Worm (Caenorhabditis elegans) whole organism, mixed stage, embryonic: ENCODE measurements around the gene ZC317.6.
"Not testable (repeated sequence)": the region's sequence is repeated elsewhere in the genome, so short reads cannot be mapped to it uniquely, and the experiment has no call there.

Experiments
- M03D4.4 ChIP-seq: sonication (generic microtip); optimal IDR thresholded peaks from 2 replicates; lab custom pipeline; 2017; ENCODE audit warnings: mild to moderate bottlenecking, missing genetic modification characterization, missing compliant biosample characterization
- bed-3 ChIP-seq: fragments of 200-800 bp; sonication (Bioruptor generic); optimal IDR thresholded peaks from 3 replicates; lab custom pipeline; 2018; ENCODE audit warnings: mild to moderate bottlenecking, missing genetic modification characterization, moderate library complexity, missing compliant biosample characterization
- blmp-1 ChIP-seq: fragments of 150-350 bp; optimal IDR thresholded peaks from 2 replicates; lab custom pipeline; 2014; ENCODE audit warnings: missing biosample characterization, missing genetic modification characterization
- ceh-39 ChIP-seq: fragments of 150-350 bp; optimal IDR thresholded peaks from 2 replicates; lab custom pipeline; 2014; ENCODE audit warnings: missing biosample characterization, missing genetic modification characterization
- ceh-43 ChIP-seq: fragments of 200-800 bp; sonication (Bioruptor generic); optimal IDR thresholded peaks from 2 replicates; lab custom pipeline; 2018; ENCODE audit warnings: mild to moderate bottlenecking, missing genetic modification characterization, moderate library complexity, missing compliant biosample characterization
- ceh-83 ChIP-seq: fragments of 200-800 bp; sonication (Bioruptor generic); optimal IDR thresholded peaks from 2 replicates; lab custom pipeline; 2018; ENCODE audit warnings: mild to moderate bottlenecking, missing genetic modification characterization, missing compliant biosample characterization
- ces-1 ChIP-seq: fragments of 150-350 bp; optimal IDR thresholded peaks from 2 replicates; lab custom pipeline; 2014; ENCODE audit warnings: missing biosample characterization, missing genetic modification reagents, missing genetic modification characterization
- cnd-1 ChIP-seq: fragments of 200-800 bp; sonication (Bioruptor generic); optimal IDR thresholded peaks from 2 replicates; lab custom pipeline; 2018; ENCODE audit warnings: mild to moderate bottlenecking, missing genetic modification characterization, missing compliant biosample characterization
- drap-1 ChIP-seq: fragments of 200-800 bp; sonication (Bioruptor generic); optimal IDR thresholded peaks from 3 replicates; lab custom pipeline; 2018; ENCODE audit warnings: mild to moderate bottlenecking, missing genetic modification characterization, missing compliant biosample characterization
- elt-1 ChIP-seq: sonication (generic microtip); optimal IDR thresholded peaks from 2 replicates; lab custom pipeline; 2017; ENCODE audit warnings: missing genetic modification characterization, mild to moderate bottlenecking, missing compliant biosample characterization, antibody characterized with exemption, moderate library complexity, borderline replicate concordance; ENCODE audit not compliant: insufficient read depth
- flh-1 ChIP-seq: fragments of 200-800 bp; sonication (Bioruptor generic); optimal IDR thresholded peaks from 2 replicates; lab custom pipeline; 2018; ENCODE audit warnings: mild to moderate bottlenecking, missing genetic modification characterization, moderate library complexity, missing compliant biosample characterization
- ham-2 ChIP-seq: fragments of 200-800 bp; sonication (Bioruptor generic); optimal IDR thresholded peaks from 2 replicates; lab custom pipeline; 2018; ENCODE audit warnings: mild to moderate bottlenecking, missing genetic modification characterization, missing compliant biosample characterization
- hlh-1 ChIP-seq: fragments of 150-350 bp; optimal IDR thresholded peaks from 2 replicates; lab custom pipeline; 2014; ENCODE audit warnings: missing biosample characterization, missing genetic modification reagents, missing genetic modification characterization
- lin-13 ChIP-seq: fragments of 150-350 bp; optimal IDR thresholded peaks from 2 replicates; lab custom pipeline; 2014; ENCODE audit warnings: missing biosample characterization, missing genetic modification characterization
- lsy-2 ChIP-seq: fragments of 150-350 bp; optimal IDR thresholded peaks from 2 replicates; lab custom pipeline; 2014; ENCODE audit warnings: missing biosample characterization, missing genetic modification characterization
- mab-5 ChIP-seq: fragments of 150-350 bp; optimal IDR thresholded peaks from 2 replicates; lab custom pipeline; 2014; ENCODE audit warnings: missing biosample characterization, missing genetic modification characterization
- mep-1 ChIP-seq: fragments of 150-350 bp; optimal IDR thresholded peaks from 2 replicates; lab custom pipeline; 2017; ENCODE audit warnings: missing biosample characterization, missing genetic modification reagents, missing genetic modification characterization, inconsistent platforms
- nhr-12 ChIP-seq: fragments of 150-350 bp; optimal IDR thresholded peaks from 2 replicates; lab custom pipeline; 2014; ENCODE audit warnings: missing biosample characterization, missing genetic modification characterization
- nhr-2 ChIP-seq: fragments of 150-350 bp; optimal IDR thresholded peaks from 2 replicates; lab custom pipeline; 2014; ENCODE audit warnings: missing biosample characterization, missing genetic modification characterization
- nhr-237 ChIP-seq: fragments of 150-350 bp; optimal IDR thresholded peaks from 2 replicates; lab custom pipeline; 2014; ENCODE audit warnings: missing biosample characterization, missing genetic modification characterization
- pha-4 ChIP-seq: fragments of 150-350 bp; optimal IDR thresholded peaks from 2 replicates; lab custom pipeline; 2018; ENCODE audit warnings: missing biosample characterization, missing genetic modification reagents, missing genetic modification characterization
- sem-2 ChIP-seq: fragments of 200-800 bp; sonication (Bioruptor generic); optimal IDR thresholded peaks from 2 replicates; lab custom pipeline; 2018; ENCODE audit warnings: mild to moderate bottlenecking, missing genetic modification characterization, missing compliant biosample characterization
- sptf-1 ChIP-seq: sonication (generic microtip); optimal IDR thresholded peaks from 2 replicates; lab custom pipeline; 2017; ENCODE audit warnings: mild to moderate bottlenecking, missing genetic modification characterization, moderate library complexity, missing compliant biosample characterization
- tbx-8 ChIP-seq: fragments of 200-800 bp; sonication (Bioruptor generic); optimal IDR thresholded peaks from 2 replicates; lab custom pipeline; 2018; ENCODE audit warnings: mild to moderate bottlenecking, missing genetic modification characterization, moderate library complexity, missing compliant biosample characterization
- unc-120 ChIP-seq: sonication (generic microtip); optimal IDR thresholded peaks from 2 replicates; lab custom pipeline; 2017; ENCODE audit warnings: missing genetic modification characterization, missing compliant biosample characterization; ENCODE audit not compliant: poor library complexity, severe bottlenecking
- unc-39 ChIP-seq: fragments of 150-350 bp; optimal IDR thresholded peaks from 2 replicates; lab custom pipeline; 2014; ENCODE audit warnings: missing biosample characterization, missing genetic modification characterization
- unc-62 ChIP-seq: fragments of 150-350 bp; optimal IDR thresholded peaks from 2 replicates; lab custom pipeline; 2014; ENCODE audit warnings: missing biosample characterization, missing genetic modification reagents, missing genetic modification characterization
- zip-8 ChIP-seq: fragments of 150-350 bp; optimal IDR thresholded peaks from 2 replicates; lab custom pipeline; 2014; ENCODE audit warnings: missing biosample characterization, missing genetic modification characterization
- ztf-11 ChIP-seq: fragments of 150-350 bp; optimal IDR thresholded peaks from 2 replicates; lab custom pipeline; 2014; ENCODE audit warnings: missing biosample characterization, missing genetic modification characterization

ZC317.6 gene

ce11 chrV:5468489-5468888, at the start of gene ZC317.6:
ZC317.6 (minus strand) TSS chrV:5468589.
- not testable (repeated sequence) for TF ChIP-seq elt-1; unc-120 (tag; lab: Kevin White, UChicago); ztf-11 (tag; lab: Kevin White, UChicago)

- TF ChIP-seq unc-62 = no peak
- no peak for TF ChIP-seq ceh-39
- TF ChIP-seq ztf-11 (tag; lab: Kevin White, UChicago) = no peak
- TF ChIP-seq bed-3 = no peak
Observed at ce11 chrV:5513630-5514378, 45.4 kb upstream of the ZC317.6 start, which contains the start of the genes hpo-15 and mms-19. hpo-15 (minus strand) TSS chrV:5513830. mms-19 (plus strand) TSS chrV:5514348.

- TF ChIP-seq ham-2 = no peak
- no peak for TF ChIP-seq lin-13 (tag; lab: Kevin White, UChicago)
- no peak for TF ChIP-seq ceh-83 (GFP tag; lab: Kevin White, UChicago)
- TF ChIP-seq hlh-1 = no peak
- TF ChIP-seq flh-1 (GFP tag; lab: Kevin White, UChicago) = no peak
- no peak for TF ChIP-seq unc-39 (tag; lab: Kevin White, UChicago)
- TF ChIP-seq unc-120 (tag; lab: Kevin White, UChicago) = no peak
- no peak for TF ChIP-seq zip-8 (tag; lab: Kevin White, UChicago)
- no peak for TF ChIP-seq ceh-43 (GFP tag; lab: Kevin White, UChicago)
- TF ChIP-seq cnd-1 (tag; lab: Kevin White, UChicago) = no peak
- no peak for TF ChIP-seq drap-1 (GFP tag; lab: Kevin White, UChicago)
- no peak for TF ChIP-seq bed-3
- no peak for TF ChIP-seq blmp-1 (tag; lab: Kevin White, UChicago)
- no peak for TF ChIP-seq ces-1 (GFP tag; lab: Kevin White, UChicago)
- no peak for TF ChIP-seq tbx-8
- TF ChIP-seq pha-4 = no peak
Observed at ce11 chrV:5512559-5512958, 44.2 kb upstream of the ZC317.6 start.

ce11 chrV:5511720-5512119, 43.3 kb upstream of the ZC317.6 start:
- TF ChIP-seq ham-2 = no peak
- TF ChIP-seq M03D4.4 (tag; lab: Kevin White, UChicago) = no peak
- no peak for TF ChIP-seq blmp-1 (tag; lab: Kevin White, UChicago)
- no peak for TF ChIP-seq lin-13 (tag; lab: Kevin White, UChicago)
- TF ChIP-seq sptf-1 (tag; lab: Kevin White, UChicago) = no peak
- no peak for TF ChIP-seq ztf-11 (tag; lab: Kevin White, UChicago)
- TF ChIP-seq mep-1 (tag; lab: Kevin White, UChicago) = no peak
- no peak for TF ChIP-seq nhr-2 (tag; lab: Kevin White, UChicago)
- no peak for TF ChIP-seq sem-2 (GFP tag; lab: Kevin White, UChicago)

- TF ChIP-seq lsy-2 = no peak
- no peak for TF ChIP-seq mep-1 (tag; lab: Kevin White, UChicago)
- TF ChIP-seq ham-2 = no peak
- TF ChIP-seq elt-1 = no peak
- TF ChIP-seq nhr-237 = no peak
- no peak for TF ChIP-seq cnd-1 (tag; lab: Kevin White, UChicago)
- no peak for TF ChIP-seq unc-120 (tag; lab: Kevin White, UChicago)
- no peak for TF ChIP-seq unc-62
- TF ChIP-seq mab-5 = no peak
- TF ChIP-seq sptf-1 (tag; lab: Kevin White, UChicago) = no peak
- TF ChIP-seq bed-3 = no peak
- no peak for TF ChIP-seq nhr-12
- TF ChIP-seq M03D4.4 (tag; lab: Kevin White, UChicago) = no peak
- TF ChIP-seq zip-8 (tag; lab: Kevin White, UChicago) = no peak
- TF ChIP-seq unc-39 (tag; lab: Kevin White, UChicago) = no peak
- TF ChIP-seq ceh-43 (GFP tag; lab: Kevin White, UChicago) = no peak
- TF ChIP-seq, all 35 proteins: peak for 0
Observed at ce11 chrV:5509966-5510365, 41.6 kb upstream of the ZC317.6 start.
